Worm (Caenorhabditis elegans) whole organism, L4 larva: ENCODE measurements around the gene Y41E3.8.

Experiments
- aly-2 ChIP-seq: sonication (generic microtip); optimal IDR thresholded peaks from 2 replicates; lab custom pipeline; 2018; ENCODE audit warnings: missing biosample characterization, missing genetic modification characterization
- ceh-20 ChIP-seq: fragments of 200-800 bp; sonication (Bioruptor generic); IDR thresholded peaks from 2 replicates; pipeline ENCODE4 v1.3.6; 2022; ENCODE audit warnings: missing genetic modification reagents, missing genetic modification characterization, missing compliant biosample characterization
- ceh-44 ChIP-seq: fragments of 200-800 bp; sonication (Bioruptor generic); IDR thresholded peaks from 2 replicates; pipeline ENCODE4 v1.3.6; 2022; ENCODE audit warnings: missing genetic modification reagents, missing genetic modification characterization, missing compliant biosample characterization
- dpl-1 ChIP-seq: fragments of 150-350 bp; optimal IDR thresholded peaks from 2 replicates; lab custom pipeline; 2014; ENCODE audit warnings: missing biosample characterization, missing genetic modification reagents, missing genetic modification characterization
- lin-15B ChIP-seq: fragments of 150-350 bp; sonication (generic microtip); optimal IDR thresholded peaks from 3 replicates; lab custom pipeline; 2014; ENCODE audit warnings: missing biosample characterization, missing genetic modification characterization
- nhr-28 ChIP-seq: fragments of 150-350 bp; optimal IDR thresholded peaks from 2 replicates; lab custom pipeline; 2014; ENCODE audit warnings: missing biosample characterization, missing genetic modification characterization
- nhr-77 ChIP-seq: fragments of 150-350 bp; optimal IDR thresholded peaks from 2 replicates; lab custom pipeline; 2014; ENCODE audit warnings: missing biosample characterization, missing genetic modification characterization
- unc-62 ChIP-seq, 3 experiments: fragments of 150-350 bp in 1 of 3; sonication (generic microtip); optimal IDR thresholded peaks in 2 of 3; peaks in 1 of 3; 1 replicate in 1 of 3; 2 replicates in 2 of 3; lab custom pipeline; 2014 to 2017; ENCODE audit warnings: missing biosample characterization in 3 of 3, missing genetic modification characterization in 3 of 3, missing genetic modification reagents in 3 of 3, missing genotype in 1 of 3
- vab-7 ChIP-seq: fragments of 200-800 bp; sonication (Bioruptor generic); IDR thresholded peaks from 2 replicates; pipeline ENCODE4 v1.3.6; 2022; ENCODE audit warnings: missing genetic modification reagents, missing genetic modification characterization, missing compliant biosample characterization
- zip-2 ChIP-seq: fragments of 150-350 bp; optimal IDR thresholded peaks from 2 replicates; lab custom pipeline; 2014; ENCODE audit warnings: missing biosample characterization, missing genetic modification characterization
- ztf-11 ChIP-seq: fragments of 150-350 bp; optimal IDR thresholded peaks from 2 replicates; lab custom pipeline; 2014; ENCODE audit warnings: missing biosample characterization, missing genetic modification characterization

DNA sequence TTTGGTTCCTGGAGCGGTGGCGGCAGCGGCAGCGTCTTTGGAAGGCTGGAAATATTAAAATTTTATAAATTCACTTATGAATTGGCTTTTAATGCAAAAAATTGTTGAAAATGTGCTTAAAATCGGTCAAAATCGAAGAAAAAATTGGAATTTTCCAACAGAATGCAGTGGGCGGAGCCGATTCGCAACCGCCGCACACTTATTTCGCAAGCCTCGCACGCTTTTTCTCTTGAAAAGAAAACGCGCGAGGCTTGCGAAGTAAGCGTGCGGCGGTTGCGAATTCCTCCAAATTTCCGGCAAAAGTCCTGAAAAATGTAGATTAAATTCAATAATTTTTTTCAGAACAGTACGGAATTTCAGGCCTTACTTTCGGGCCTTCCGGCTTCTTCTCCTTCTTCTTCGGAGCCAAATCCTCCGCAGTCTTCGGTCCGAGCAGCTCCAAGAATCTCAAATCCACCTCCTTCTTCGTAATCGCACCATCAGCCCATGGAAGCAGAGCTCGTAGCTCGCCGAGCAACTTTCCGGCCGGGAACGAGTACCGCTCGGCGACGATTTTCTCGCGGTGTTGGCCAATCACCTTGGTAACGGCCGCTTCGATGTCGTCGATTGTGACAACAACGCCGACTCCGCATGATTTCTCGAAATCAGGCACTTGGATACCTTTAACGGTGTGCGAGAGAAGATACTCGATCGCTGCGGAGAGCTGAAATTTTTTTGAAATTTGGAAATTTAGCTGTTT is 16.5 kb downstream of the Y41E3.8 start:
- TF ChIP-seq ceh-44 (GFP tag; lab: Robert Waterston, UW): no peak
- TF ChIP-seq ztf-11 (tag; lab: Kevin White, UChicago): no peak
- TF ChIP-seq nhr-28 (tag; lab: Kevin White, UChicago): no peak
- TF ChIP-seq aly-2 (tag; lab: Kevin White, UChicago): no peak
- TF ChIP-seq ceh-20 (GFP tag; lab: Robert Waterston, UW): no peak
- TF ChIP-seq nhr-77 (tag; lab: Kevin White, UChicago): no peak
- TF ChIP-seq dpl-1 (GFP tag; lab: Kevin White, UChicago): no peak
- TF ChIP-seq zip-2 (tag; lab: Kevin White, UChicago): no peak
- TF ChIP-seq vab-7: no peak
- TF ChIP-seq lin-15B: no peak
- TF ChIP-seq unc-62 (GFP tag; optimal IDR thresholded peaks at IDR 0.05 in 1 of 2; lab: Kevin White, UChicago): no peak
- no peak for TF ChIP-seq unc-62 (tag; optimal IDR thresholded peaks at IDR 0.05; lab: Kevin White, UChicago)
